Fruit fly (Drosophila melanogaster) whole organism, prepupa: ENCODE data around the gene RpL27.

Source experiments
- CG10631 ChIP-seq: fragments of 200-800 bp; sonication (Bioruptor generic); optimal IDR thresholded peaks from 2 replicates; lab custom pipeline; 2016; ENCODE audit warnings: missing biosample characterization, missing genetic modification characterization
- CG10669 ChIP-seq: fragments of 200-800 bp; sonication (Bioruptor generic); optimal IDR thresholded peaks from 3 replicates; lab custom pipeline; 2018; ENCODE audit warnings: missing biosample characterization, mild to moderate bottlenecking, missing genetic modification characterization, moderate library complexity
- CG11294 ChIP-seq: fragments of 200-800 bp; sonication (Bioruptor generic); IDR thresholded peaks from 2 replicates; pipeline ENCODE4 v1.3.6; 2022; ENCODE audit warnings: missing biosample characterization, missing genetic modification characterization
- CG11762 ChIP-seq: fragments of 200-800 bp; sonication (Bioruptor generic); optimal IDR thresholded peaks from 3 replicates; lab custom pipeline; 2016; ENCODE audit warnings: missing biosample characterization, missing genetic modification characterization; ENCODE audit not compliant: insufficient read depth
- CG11902 ChIP-seq: fragments of 200-800 bp; sonication (Bioruptor generic); optimal IDR thresholded peaks from 3 replicates; lab custom pipeline; 2016; ENCODE audit warnings: missing biosample characterization, missing genetic modification characterization
- CG15336 ChIP-seq: fragments of 200-800 bp; sonication (Bioruptor generic); IDR thresholded peaks from 2 replicates; pipeline ENCODE4 v1.3.6; 2022; ENCODE audit warnings: missing biosample characterization, missing genetic modification characterization
- CG16779 ChIP-seq: fragments of 200-800 bp; sonication (Bioruptor generic); optimal IDR thresholded peaks from 3 replicates; lab custom pipeline; 2017; ENCODE audit warnings: missing biosample characterization, mild to moderate bottlenecking, missing genetic modification characterization
- CG3032 ChIP-seq: fragments of 200-800 bp; optimal IDR thresholded peaks from 2 replicates; lab custom pipeline; 2019; ENCODE audit warnings: missing biosample characterization, mild to moderate bottlenecking, missing genetic modification characterization, moderate library complexity
- CG32006 ChIP-seq: fragments of 200-800 bp; sonication (Bioruptor generic); optimal IDR thresholded peaks from 3 replicates; lab custom pipeline; 2017; ENCODE audit warnings: missing biosample characterization, mild to moderate bottlenecking, missing genetic modification characterization
- CG34406 ChIP-seq: fragments of 200-800 bp; sonication (Bioruptor generic); optimal IDR thresholded peaks from 3 replicates; lab custom pipeline; 2016; ENCODE audit warnings: missing biosample characterization, missing genetic modification characterization
- CG3919 ChIP-seq: fragments of 200-800 bp; sonication (Bioruptor generic); optimal IDR thresholded peaks from 3 replicates; lab custom pipeline; 2016; ENCODE audit warnings: missing biosample characterization, missing genetic modification characterization
- CG4318 ChIP-seq: fragments of 200-800 bp; sonication (Bioruptor generic); optimal IDR thresholded peaks from 3 replicates; lab custom pipeline; 2017; ENCODE audit warnings: missing biosample characterization, mild to moderate bottlenecking, missing genetic modification characterization
- CG6163 ChIP-seq: fragments of 200-800 bp; sonication (Bioruptor generic); IDR thresholded peaks from 3 replicates; pipeline ENCODE4 v1.3.6; 2022; ENCODE audit warnings: missing biosample characterization, missing genetic modification characterization
- CG6276 ChIP-seq: fragments of 200-800 bp; sonication (Bioruptor generic); optimal IDR thresholded peaks from 2 replicates; lab custom pipeline; 2017; ENCODE audit warnings: missing biosample characterization, mild to moderate bottlenecking, missing genetic modification characterization
- CG6792 ChIP-seq: fragments of 200-800 bp; sonication (Bioruptor generic); optimal IDR thresholded peaks from 3 replicates; lab custom pipeline; 2016; ENCODE audit warnings: missing biosample characterization, missing genetic modification characterization
- CG6808 ChIP-seq: fragments of 200-800 bp; sonication (Bioruptor generic); optimal IDR thresholded peaks from 3 replicates; lab custom pipeline; 2017; ENCODE audit warnings: missing biosample characterization, missing genetic modification characterization, mild to moderate bottlenecking, moderate library complexity, missing genetic modification reagents
- CG7368 ChIP-seq: fragments of 200-800 bp; sonication (Bioruptor generic); optimal IDR thresholded peaks from 3 replicates; lab custom pipeline; 2016; ENCODE audit warnings: missing biosample characterization, missing genetic modification characterization
- CG8119 ChIP-seq: fragments of 200-800 bp; sonication (Bioruptor generic); IDR thresholded peaks from 3 replicates; pipeline ENCODE4 v1.3.6; 2022; ENCODE audit warnings: missing biosample characterization, missing genetic modification characterization
- CG8319 ChIP-seq: fragments of 200-800 bp; sonication (Bioruptor generic); optimal IDR thresholded peaks from 3 replicates; lab custom pipeline; 2016; ENCODE audit warnings: missing biosample characterization, missing genetic modification characterization
- CG8632 ChIP-seq: fragments of 200-800 bp; sonication (Bioruptor generic); optimal IDR thresholded peaks from 3 replicates; lab custom pipeline; 2016; ENCODE audit warnings: missing biosample characterization, missing genetic modification characterization
- CG9139 ChIP-seq: fragments of 200-800 bp; sonication (Bioruptor generic); optimal IDR thresholded peaks from 3 replicates; lab custom pipeline; 2017; ENCODE audit warnings: missing biosample characterization, mild to moderate bottlenecking, missing genetic modification characterization
- Eip75B ChIP-seq: fragments of 200-800 bp; sonication (Bioruptor generic); optimal IDR thresholded peaks from 3 replicates; lab custom pipeline; 2016; ENCODE audit warnings: missing biosample characterization, missing genetic modification characterization
- Eip78C ChIP-seq: fragments of 200-800 bp; sonication (Bioruptor generic); peaks from one replicate; lab custom pipeline; 2016; ENCODE audit warnings: missing biosample characterization, missing genetic modification characterization
- Eip93F ChIP-seq: fragments of 200-800 bp; sonication (Bioruptor generic); optimal IDR thresholded peaks from 2 replicates; lab custom pipeline; 2016; ENCODE audit warnings: missing biosample characterization, mild to moderate bottlenecking, missing genetic modification characterization
- Ets21C ChIP-seq: fragments of 200-800 bp; sonication (Bioruptor generic); optimal IDR thresholded peaks from 3 replicates; lab custom pipeline; 2016; ENCODE audit warnings: missing biosample characterization, missing genetic modification characterization
- Ets96B ChIP-seq: fragments of 200-800 bp; optimal IDR thresholded peaks from 2 replicates; lab custom pipeline; 2019; ENCODE audit warnings: missing biosample characterization, mild to moderate bottlenecking, missing genetic modification characterization, moderate library complexity
- Gug ChIP-seq: fragments of 200-800 bp; sonication (Bioruptor generic); IDR thresholded peaks from 2 replicates; pipeline ENCODE4 v1.3.6; 2022; ENCODE audit warnings: missing biosample characterization, missing genetic modification characterization
- Hr38 ChIP-seq: sonication (Bioruptor generic); optimal IDR thresholded peaks from 2 replicates; lab custom pipeline; 2016; ENCODE audit warnings: missing biosample characterization, missing genetic modification characterization
- Hr39 ChIP-seq: fragments of 200-800 bp; sonication (Bioruptor generic); optimal IDR thresholded peaks from 2 replicates; lab custom pipeline; 2016; ENCODE audit warnings: missing biosample characterization, missing genetic modification characterization
- Hr4 ChIP-seq: fragments of 200-800 bp; sonication (Bioruptor generic); optimal IDR thresholded peaks from 3 replicates; lab custom pipeline; 2016; ENCODE audit warnings: missing biosample characterization, missing genetic modification characterization
- Lpt ChIP-seq: fragments of 200-800 bp; sonication (Bioruptor generic); optimal IDR thresholded peaks from 3 replicates; lab custom pipeline; 2016; ENCODE audit warnings: missing biosample characterization, missing genetic modification characterization
- Met ChIP-seq: fragments of 200-800 bp; sonication (Bioruptor generic); optimal IDR thresholded peaks from 3 replicates; lab custom pipeline; 2016; ENCODE audit warnings: missing biosample characterization, missing genetic modification characterization
- OdsH ChIP-seq: fragments of 200-800 bp; sonication (Bioruptor generic); optimal IDR thresholded peaks from 3 replicates; lab custom pipeline; 2016; ENCODE audit warnings: missing biosample characterization, missing genetic modification characterization
- Smox ChIP-seq: fragments of 200-800 bp; sonication (Bioruptor generic); optimal IDR thresholded peaks from 3 replicates; lab custom pipeline; 2016; ENCODE audit warnings: missing biosample characterization, missing genetic modification characterization
- Sox102F ChIP-seq: fragments of 200-800 bp; sonication (Bioruptor generic); optimal IDR thresholded peaks from 2 replicates; lab custom pipeline; 2016; ENCODE audit warnings: missing biosample characterization, mild to moderate bottlenecking, missing genetic modification characterization
- Sox15 ChIP-seq: fragments of 200-800 bp; sonication (Bioruptor generic); optimal IDR thresholded peaks from 3 replicates; lab custom pipeline; 2016; ENCODE audit warnings: missing biosample characterization, missing genetic modification characterization
- achi ChIP-seq: fragments of 200-800 bp; sonication (Bioruptor generic); optimal IDR thresholded peaks from 3 replicates; lab custom pipeline; 2016; ENCODE audit warnings: missing biosample characterization, missing genetic modification characterization
- acj6 ChIP-seq: fragments of 200-800 bp; sonication (Bioruptor generic); optimal IDR thresholded peaks from 3 replicates; lab custom pipeline; 2016; ENCODE audit warnings: missing biosample characterization, missing genetic modification characterization
- cyc ChIP-seq: fragments of 200-800 bp; sonication (Bioruptor generic); optimal IDR thresholded peaks from 3 replicates; lab custom pipeline; 2016; ENCODE audit warnings: missing biosample characterization, missing genetic modification characterization
- dac ChIP-seq: fragments of 200-800 bp; sonication (Bioruptor generic); optimal IDR thresholded peaks from 2 replicates; lab custom pipeline; 2017; ENCODE audit warnings: missing biosample characterization, mild to moderate bottlenecking, missing genetic modification characterization
- dsx ChIP-seq: fragments of 200-800 bp; optimal IDR thresholded peaks from 3 replicates; lab custom pipeline; 2019; ENCODE audit warnings: missing biosample characterization, mild to moderate bottlenecking, missing genetic modification characterization, moderate library complexity; ENCODE audit not compliant: poor library complexity, severe bottlenecking
- fd59A ChIP-seq: fragments of 200-800 bp; sonication (Bioruptor generic); optimal IDR thresholded peaks from 2 replicates; lab custom pipeline; 2017; ENCODE audit warnings: missing biosample characterization, mild to moderate bottlenecking, missing genetic modification characterization, missing genetic modification reagents
- fkh ChIP-seq: fragments of 200-800 bp; sonication (Bioruptor generic); optimal IDR thresholded peaks from 3 replicates; lab custom pipeline; 2017; ENCODE audit warnings: missing biosample characterization, mild to moderate bottlenecking, missing genetic modification characterization, moderate library complexity
- pdm3 ChIP-seq: fragments of 200-800 bp; sonication (Bioruptor generic); optimal IDR thresholded peaks from 3 replicates; lab custom pipeline; 2016; ENCODE audit warnings: missing biosample characterization, missing genetic modification characterization
- salr ChIP-seq, 2 experiments: fragments of 200-800 bp; sonication (Bioruptor generic); optimal IDR thresholded peaks; 3 replicates each; lab custom pipeline; 2016 to 2018; ENCODE audit warnings: missing biosample characterization in 2 of 2, missing genetic modification characterization in 2 of 2, mild to moderate bottlenecking in 1 of 2
- ss ChIP-seq, 2 experiments: fragments of 200-800 bp; sonication (Bioruptor generic); optimal IDR thresholded peaks; 2 replicates in 1 of 2; 3 replicates in 1 of 2; lab custom pipeline; 2017 to 2018; ENCODE audit warnings: mild to moderate bottlenecking in 2 of 2, missing biosample characterization in 2 of 2, missing genetic modification characterization in 2 of 2, moderate library complexity in 1 of 2
- svp ChIP-seq: fragments of 200-800 bp; sonication (Bioruptor generic); peaks from one replicate; lab custom pipeline; 2016; ENCODE audit warnings: missing biosample characterization, missing genetic modification characterization
- topi ChIP-seq: fragments of 200-800 bp; sonication (Bioruptor generic); optimal IDR thresholded peaks from 3 replicates; lab custom pipeline; 2016; ENCODE audit warnings: missing biosample characterization, missing genetic modification characterization

RpL27 gene

DNA sequence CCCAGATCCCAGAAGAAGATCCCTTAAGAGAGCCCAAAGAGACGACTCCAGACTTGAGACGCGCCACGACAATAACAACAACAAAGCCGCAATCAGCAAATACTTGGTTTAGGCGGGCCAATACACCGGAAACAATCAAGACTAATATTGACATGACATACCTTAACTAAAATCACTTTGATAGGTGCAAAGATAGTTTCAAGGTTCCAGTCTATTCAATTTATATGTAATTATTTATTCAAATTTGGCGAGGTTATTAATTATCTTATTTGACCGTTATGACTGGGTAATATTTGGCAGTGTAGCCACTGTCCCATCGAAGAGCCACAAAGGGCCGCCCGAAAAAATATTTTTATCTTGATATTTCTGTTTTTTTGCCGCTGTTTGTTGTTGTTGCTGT, 44.4 kb downstream of the RpL27 start (continued):
- TF ChIP-seq dac: no peak
- TF ChIP-seq salr (GFP tag; optimal IDR thresholded peaks at IDR 0.05; lab: Kevin White, UChicago): peak; percentile 13 to 49
- TF ChIP-seq CG16779 (tag; lab: Kevin White, UChicago): peak; percentile 43
- TF ChIP-seq CG9139 (GFP tag; lab: Kevin White, UChicago): peak; percentile 69
- TF ChIP-seq Eip93F (GFP tag; lab: Kevin White, UChicago): peak; percentile 92
- peak; percentile 93 for TF ChIP-seq topi (GFP tag; lab: Kevin White, UChicago)
- TF ChIP-seq CG15336 (GFP tag; lab: Robert Waterston, UW): peak; percentile 31; the same call in 1 of the 2 replicates
- TF ChIP-seq CG10631 (GFP tag; lab: Kevin White, UChicago): peak; percentile 86
- TF ChIP-seq fd59A (GFP tag; lab: Kevin White, UChicago): peak; percentile 70
- TF ChIP-seq achi (GFP tag; lab: Kevin White, UChicago): peak; percentile 86
- TF ChIP-seq pdm3 (GFP tag; lab: Kevin White, UChicago): peak; percentile 85
- peak; percentile 80 for TF ChIP-seq Ets21C (GFP tag; lab: Kevin White, UChicago)
- peak; percentile 84 for TF ChIP-seq CG8319 (GFP tag; lab: Kevin White, UChicago)
- peak; percentile 86 for TF ChIP-seq Hr39 (GFP tag; lab: Kevin White, UChicago)
- peak; percentile 84 for TF ChIP-seq CG11762 (GFP tag; lab: Kevin White, UChicago)
- peak; percentile 86 for TF ChIP-seq CG7368
- TF ChIP-seq Sox15: peak; percentile 76
- TF ChIP-seq CG6163: peak; percentile 88
- no peak for TF ChIP-seq Hr38
- TF ChIP-seq CG11902 (GFP tag; lab: Kevin White, UChicago): peak; percentile 84
- peak; percentile 86 to 90 for TF ChIP-seq ss (GFP tag; optimal IDR thresholded peaks at IDR 0.05; lab: Kevin White, UChicago)

DNA sequence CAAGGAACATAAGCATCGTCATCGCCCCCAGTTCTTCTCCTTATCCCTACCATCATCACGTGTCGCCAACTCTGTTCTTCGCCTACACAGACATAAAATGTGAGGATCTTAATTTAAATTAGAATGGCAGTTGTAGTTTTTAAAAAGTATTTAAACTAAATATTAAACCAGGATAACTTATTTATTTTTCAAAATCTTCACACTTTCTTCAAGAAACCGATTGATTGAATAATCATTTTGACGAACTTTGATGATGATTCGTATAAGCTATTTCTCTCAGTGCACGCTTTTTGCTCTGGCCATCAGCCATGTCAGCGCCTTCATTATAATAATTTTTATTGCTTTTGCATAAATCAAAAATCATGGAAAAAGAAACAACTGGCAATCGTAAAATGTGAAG, 45.9 kb downstream of the RpL27 start:
- peak; percentile 92 for TF ChIP-seq svp (GFP tag; lab: Kevin White, UChicago)
- peak; percentile 51 for TF ChIP-seq CG7368
- TF ChIP-seq ss (GFP tag; optimal IDR thresholded peaks at IDR 0.05; lab: Kevin White, UChicago): peak; percentile 37 to 70
- TF ChIP-seq CG16779 (tag; lab: Kevin White, UChicago): no peak
- TF ChIP-seq Eip78C: peak; percentile 93
- peak; percentile 69 for TF ChIP-seq CG6808 (GFP tag; lab: Kevin White, UChicago)
- peak; percentile 35 for TF ChIP-seq CG32006 (GFP tag; lab: Kevin White, UChicago)
- TF ChIP-seq CG15336 (GFP tag; lab: Robert Waterston, UW): no peak
- TF ChIP-seq CG6792 (GFP tag; lab: Kevin White, UChicago): peak; percentile 61
- peak; percentile 55 for TF ChIP-seq CG8632 (GFP tag; lab: Kevin White, UChicago)
- peak; percentile 62 for TF ChIP-seq CG10631 (GFP tag; lab: Kevin White, UChicago)
- peak; percentile 81 for TF ChIP-seq Sox102F
- TF ChIP-seq Sox15: peak; percentile 39
- peak; percentile 62 for TF ChIP-seq acj6
- TF ChIP-seq CG34406 (GFP tag; lab: Kevin White, UChicago): peak; percentile 66
- peak; percentile 71 for TF ChIP-seq cyc (GFP tag; lab: Kevin White, UChicago)
- TF ChIP-seq achi (GFP tag; lab: Kevin White, UChicago): peak; percentile 56
- peak; percentile 72 for TF ChIP-seq CG3919
- peak; percentile 72 for TF ChIP-seq dsx (GFP tag; lab: Kevin White, UChicago)
- TF ChIP-seq fd59A (GFP tag; lab: Kevin White, UChicago): peak; percentile 17
- TF ChIP-seq fkh: no peak
- no peak for TF ChIP-seq CG11294 (GFP tag; lab: Robert Waterston, UW)
- TF ChIP-seq CG3032 (tag; lab: Kevin White, UChicago): peak; percentile 65
- peak; percentile 13 for TF ChIP-seq CG8319 (GFP tag; lab: Kevin White, UChicago)
- no peak for TF ChIP-seq Lpt (GFP tag; lab: Kevin White, UChicago)
- peak; percentile 25 for TF ChIP-seq Hr4 (GFP tag; lab: Kevin White, UChicago)
- TF ChIP-seq Eip75B (GFP tag; lab: Kevin White, UChicago): peak; percentile 75
- no peak for TF ChIP-seq Gug (GFP tag; lab: Robert Waterston, UW)
- peak; percentile 63 for TF ChIP-seq CG10669 (GFP tag; lab: Kevin White, UChicago)
- TF ChIP-seq Ets96B (tag; lab: Kevin White, UChicago): peak; percentile 70
- TF ChIP-seq Smox (GFP tag; lab: Kevin White, UChicago): peak; percentile 78
- peak; percentile 8 for TF ChIP-seq CG11902 (GFP tag; lab: Kevin White, UChicago)
- peak; percentile 66 for TF ChIP-seq pdm3 (GFP tag; lab: Kevin White, UChicago)
- TF ChIP-seq CG8119 (GFP tag; lab: Robert Waterston, UW): no peak
- no peak for TF ChIP-seq CG4318 (GFP tag; lab: Kevin White, UChicago)
- peak; percentile 66 for TF ChIP-seq Eip93F (GFP tag; lab: Kevin White, UChicago)
- peak; percentile 45 for TF ChIP-seq OdsH (GFP tag; lab: Kevin White, UChicago)
- peak; percentile 16 to 17 for TF ChIP-seq salr (GFP tag; optimal IDR thresholded peaks at IDR 0.05; lab: Kevin White, UChicago)
- no peak for TF ChIP-seq Hr38
- TF ChIP-seq CG6276 (GFP tag; lab: Kevin White, UChicago): no peak
- peak; percentile 85 for TF ChIP-seq Met (GFP tag; lab: Kevin White, UChicago)
